Fruit fly (Drosophila melanogaster): ENCODE results near the gene Axs.

Axs gene

DNA sequence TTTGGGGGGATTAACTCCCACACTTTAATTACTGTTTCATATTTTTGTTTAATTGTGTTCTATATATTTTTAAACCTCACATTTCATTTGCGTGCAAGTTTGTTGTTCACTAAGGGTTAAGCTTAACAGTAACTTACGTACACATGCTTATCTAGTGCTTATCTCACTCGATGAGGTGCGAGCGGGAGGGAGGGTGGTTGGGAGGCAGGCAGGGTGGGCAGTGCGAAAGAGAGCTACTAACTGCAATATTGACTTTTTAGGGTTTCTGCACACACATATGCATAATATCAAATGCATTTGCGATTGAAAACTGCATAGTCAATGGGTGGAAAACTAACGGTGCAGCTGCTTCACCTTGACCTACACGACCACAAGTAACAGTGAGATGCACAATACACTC, 10.8 kb upstream of the Axs start:
- TF ChIP-seq Sox100B (GFP tag; optimal IDR thresholded peaks at IDR 0.05) (no peak), CG7372 (GFP tag; IDR thresholded peaks at IDR 0.05) (no peak), Ada2b (GFP tag; IDR thresholded peaks at IDR 0.05) (0 out of 2 replicates have a peak, but pooled peaks have one; percentile 4), CG1832 (GFP tag; optimal IDR thresholded peaks at IDR 0.05) (peak; percentile 13), GATAe (GFP tag; conservative IDR thresholded peaks at IDR 0.05) (peak; percentile 68), CG18764 (GFP tag; optimal IDR thresholded peaks at IDR 0.05) (no peak), crol (GFP tag; IDR thresholded peaks at IDR 0.05) (peak; percentile 51), corto (GFP tag; optimal IDR thresholded peaks at IDR 0.05) (no peak)

DNA sequence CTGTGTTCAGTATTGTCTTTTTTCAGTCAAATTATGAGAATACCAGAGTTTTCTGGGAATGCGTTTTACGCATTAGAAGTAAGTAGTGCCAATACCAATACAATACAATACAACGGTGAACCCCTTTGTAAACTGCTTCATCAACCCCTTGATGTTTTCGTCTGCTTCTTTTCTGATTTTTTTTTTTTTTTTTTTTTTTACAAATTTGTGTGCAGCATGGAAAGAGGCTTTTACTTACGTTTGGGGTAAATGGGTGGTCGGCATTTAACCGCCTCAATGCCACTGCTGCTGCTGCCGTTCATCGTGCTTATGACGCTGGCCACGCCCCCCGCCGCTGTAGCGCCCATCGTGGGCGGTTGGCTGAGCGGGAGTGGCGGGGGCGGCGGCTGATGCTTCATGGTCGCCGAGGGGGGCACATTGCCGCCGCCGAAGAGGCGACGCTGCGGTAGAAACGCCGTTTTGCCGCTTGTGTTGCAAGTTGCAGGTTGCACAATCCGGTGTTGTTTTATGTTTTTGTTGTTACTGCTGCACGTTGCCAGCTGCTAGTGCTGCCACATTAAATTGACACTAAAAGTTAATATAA, 10.2 kb upstream of the Axs start:
- TF ChIP-seq CG5953 (GFP tag; IDR thresholded peaks at IDR 0.05) (no peak), fd102C (GFP tag; optimal IDR thresholded peaks at IDR 0.05) (no peak), sens (GFP tag) (peak; percentile 43), ci (GFP tag; IDR thresholded peaks at IDR 0.05) (no peak), pho (GFP tag; optimal IDR thresholded peaks at IDR 0.05) (no peak), fu2 (GFP tag; optimal IDR thresholded peaks at IDR 0.05) (no peak), CG11560 (tag; IDR thresholded peaks at IDR 0.05) (no peak), CG31365 (tag; optimal IDR thresholded peaks at IDR 0.05) (peak; percentile 2), CG4820 (GFP tag; optimal IDR thresholded peaks at IDR 0.05) (no peak), amos (GFP tag; IDR thresholded peaks at IDR 0.05; ENCODE audit: partially characterized antibody) (no peak), CkIIα-i1 (GFP tag; IDR thresholded peaks at IDR 0.05) (no peak), CG8924 (tag; optimal IDR thresholded peaks at IDR 0.05) (no peak), ATbp (GFP tag; optimal IDR thresholded peaks at IDR 0.05) (no peak), CG15514 (GFP tag; optimal IDR thresholded peaks at IDR 0.05) (no peak), gem (tag; optimal IDR thresholded peaks at IDR 0.05) (no peak), fd96Cb (tag; optimal IDR thresholded peaks at IDR 0.05) (no peak), CG4404 (GFP tag; IDR thresholded peaks at IDR 0.05) (peak; percentile 10; the same call in 1 of the 2 replicates), Dref (GFP tag; IDR thresholded peaks at IDR 0.05) (no peak), CG13123 (GFP tag; optimal IDR thresholded peaks at IDR 0.05) (no peak), repo (GFP tag; optimal IDR thresholded peaks at IDR 0.05) (no peak), CG15073 (GFP tag; optimal IDR thresholded peaks at IDR 0.05) (no peak), CG1647 (GFP tag; optimal IDR thresholded peaks at IDR 0.05) (no peak), CG3407 (GFP tag; optimal IDR thresholded peaks at IDR 0.05) (no peak), CG18011 (GFP tag; optimal IDR thresholded peaks at IDR 0.05) (no peak), scrt (GFP tag; optimal IDR thresholded peaks at IDR 0.05) (no peak), fd3F (GFP tag; optimal IDR thresholded peaks at IDR 0.05) (no peak), Dip2 (GFP tag; IDR thresholded peaks at IDR 0.05) (no peak), CG31388 (GFP tag; optimal IDR thresholded peaks at IDR 0.05) (no peak), CG42726 (GFP tag; IDR thresholded peaks at IDR 0.05; ENCODE audit: partially characterized antibody) (no peak), wor (GFP tag; IDR thresholded peaks at IDR 0.05) (no peak), CG16863 (GFP tag; optimal IDR thresholded peaks at IDR 0.05) (no peak), cwo (GFP tag; optimal IDR thresholded peaks at IDR 0.05) (no peak), CG3163 (GFP tag; optimal IDR thresholded peaks at IDR 0.05) (no peak), CG3065 (GFP tag; optimal IDR thresholded peaks at IDR 0.05) (peak; percentile 19), Trl (optimal IDR thresholded peaks at IDR 0.05) (no peak), Trl (GFP tag; optimal IDR thresholded peaks at IDR 0.05) (no peak), nau (GFP tag; optimal IDR thresholded peaks at IDR 0.05) (no peak), CG17359 (tag; optimal IDR thresholded peaks at IDR 0.05) (peak; percentile 58), sr (GFP tag; IDR thresholded peaks at IDR 0.05) (peak; percentile 72), CG8388 (GFP tag; optimal IDR thresholded peaks at IDR 0.05) (no peak), Dad (GFP tag; optimal IDR thresholded peaks at IDR 0.05) (no peak), vnd (GFP tag; IDR thresholded peaks at IDR 0.05; ENCODE audit: partially characterized antibody) (no peak)

All from whole organism, embryonic.